Fruit fly (Drosophila melanogaster) whole organism, embryonic: Measurements from ENCODE around the gene CG17593.

Experiments
- Ada2b ChIP-seq: fragments of 200-800 bp; sonication (Bioruptor generic); IDR thresholded peaks from 2 replicates; pipeline ENCODE4 v1.3.6; 2022; ENCODE audit warnings: missing biosample characterization, missing genetic modification characterization
- CG10147 ChIP-seq: fragments of 200-800 bp; sonication (Bioruptor generic); optimal IDR thresholded peaks from 2 replicates; lab custom pipeline; 2019; ENCODE audit warnings: missing biosample characterization, mild to moderate bottlenecking, missing genetic modification characterization, moderate library complexity
- CG10209 ChIP-seq: fragments of 200-800 bp; sonication (Bioruptor generic); optimal IDR thresholded peaks from 3 replicates; lab custom pipeline; 2017; ENCODE audit warnings: missing biosample characterization, mild to moderate bottlenecking, missing genetic modification characterization, missing genetic modification reagents
- CG12744 ChIP-seq: fragments of 200-800 bp; sonication (Bioruptor generic); optimal IDR thresholded peaks from 2 replicates; lab custom pipeline; 2016; ENCODE audit warnings: missing biosample characterization, missing genetic modification characterization
- CG1792 ChIP-seq: fragments of 200-800 bp; sonication (Bioruptor generic); optimal IDR thresholded peaks from 2 replicates; lab custom pipeline; 2016; ENCODE audit warnings: missing biosample characterization, missing genetic modification characterization
- D19A ChIP-seq: fragments of 200-800 bp; optimal IDR thresholded peaks from 3 replicates; lab custom pipeline; 2019; ENCODE audit warnings: missing biosample characterization, mild to moderate bottlenecking, missing genetic modification characterization, moderate library complexity
- Dfd ChIP-seq, 2 experiments: fragments of >200 bp; optimal IDR thresholded peaks; 2 replicates each; lab custom pipeline; 2017; ENCODE audit warnings: missing biosample characterization in 2 of 2, missing genetic modification characterization in 2 of 2
- Sin3A ChIP-seq: fragments of >200 bp; optimal IDR thresholded peaks from 2 replicates; lab custom pipeline; 2018
- Vsx1 ChIP-seq: fragments of 200-800 bp; sonication (Bioruptor generic); optimal IDR thresholded peaks from 2 replicates; lab custom pipeline; 2017; ENCODE audit warnings: missing biosample characterization, mild to moderate bottlenecking, missing genetic modification characterization, missing genetic modification reagents
- dmrt11E ChIP-seq: fragments of 200-800 bp; sonication (Bioruptor generic); optimal IDR thresholded peaks from 3 replicates; lab custom pipeline; 2018; ENCODE audit warnings: missing biosample characterization, mild to moderate bottlenecking, missing genetic modification characterization, moderate library complexity
- ind ChIP-seq: fragments of 200-800 bp; sonication (Bioruptor generic); optimal IDR thresholded peaks from 3 replicates; lab custom pipeline; 2016; ENCODE audit warnings: missing biosample characterization, missing genetic modification characterization

dm6 chr2L:3480443-3480839, 34.2 kb upstream of the CG17593 start:
- no peak for TF ChIP-seq CG10209
- TF ChIP-seq ind (GFP tag; lab: Kevin White, UChicago): no peak
- no peak for TF ChIP-seq Sin3A (lab: Kevin White, UChicago)
- no peak for TF ChIP-seq CG1792 (GFP tag; lab: Kevin White, UChicago)
- TF ChIP-seq Dfd (GFP tag; optimal IDR thresholded peaks at IDR 0.05; lab: Kevin White, UChicago): no peak
- no peak for TF ChIP-seq D19A (tag; lab: Kevin White, UChicago)
- no peak for TF ChIP-seq CG10147 (GFP tag; lab: Kevin White, UChicago)
- TF ChIP-seq Ada2b (GFP tag; lab: Robert Waterston, UW): no peak
- TF ChIP-seq Vsx1 (GFP tag; lab: Kevin White, UChicago): peak; percentile 20
- no peak for TF ChIP-seq dmrt11E (tag; lab: Kevin White, UChicago)
- TF ChIP-seq CG12744 (GFP tag; lab: Kevin White, UChicago): no peak
